Worm (Caenorhabditis elegans) whole organism, L2 larva: ENCODE results near the gene C49F5.7.
"Not testable (repeated sequence)": the region's sequence is repeated elsewhere in the genome, so short reads cannot be mapped to it uniquely, and the experiment has no call there.

Experiments
- C34F6.9 ChIP-seq: fragments of 150-350 bp; optimal IDR thresholded peaks from 2 replicates; lab custom pipeline; 2014; ENCODE audit warnings: missing biosample characterization, missing genetic modification characterization
- F13H6.1 ChIP-seq: sonication (generic microtip); optimal IDR thresholded peaks from 2 replicates; lab custom pipeline; 2016; ENCODE audit warnings: missing genetic modification characterization, missing compliant biosample characterization
- R02D3.7 ChIP-seq: fragments of 150-350 bp; optimal IDR thresholded peaks from 2 replicates; lab custom pipeline; 2014; ENCODE audit warnings: missing biosample characterization, missing genetic modification characterization
- Y55F3AM.14 ChIP-seq: fragments of 200-800 bp; sonication (Bioruptor generic); optimal IDR thresholded peaks from 2 replicates; lab custom pipeline; 2018; ENCODE audit warnings: mild to moderate bottlenecking, missing genetic modification characterization, missing compliant biosample characterization
- ZK546.5 ChIP-seq: sonication (generic microtip); optimal IDR thresholded peaks from 2 replicates; lab custom pipeline; 2017; ENCODE audit warnings: missing biosample characterization, missing genetic modification characterization
- alr-1 ChIP-seq: fragments of 150-350 bp; optimal IDR thresholded peaks from 2 replicates; lab custom pipeline; 2014; ENCODE audit warnings: missing biosample characterization, missing genetic modification characterization
- aly-2 ChIP-seq: fragments of 150-350 bp; optimal IDR thresholded peaks from 2 replicates; lab custom pipeline; 2014; ENCODE audit warnings: missing biosample characterization, missing genetic modification characterization
- ceh-16 ChIP-seq: fragments of 150-350 bp; optimal IDR thresholded peaks from 2 replicates; lab custom pipeline; 2014; ENCODE audit warnings: missing biosample characterization, missing genetic modification characterization
- ceh-82 ChIP-seq: fragments of 150-350 bp; optimal IDR thresholded peaks from 2 replicates; lab custom pipeline; 2014; ENCODE audit warnings: missing biosample characterization, missing genetic modification characterization
- crh-2 ChIP-seq: sonication (generic microtip); optimal IDR thresholded peaks from 2 replicates; lab custom pipeline; 2017; ENCODE audit warnings: missing biosample characterization, missing genetic modification characterization
- dmd-4 ChIP-seq: sonication (generic microtip); optimal IDR thresholded peaks from 2 replicates; lab custom pipeline; 2017; ENCODE audit warnings: missing biosample characterization, missing genetic modification characterization
- egl-27 ChIP-seq: sonication (generic microtip); optimal IDR thresholded peaks from 3 replicates; lab custom pipeline; 2017; ENCODE audit warnings: missing biosample characterization, missing genetic modification reagents, missing genetic modification characterization
- elt-1 ChIP-seq: fragments of 150-350 bp; optimal IDR thresholded peaks from 2 replicates; lab custom pipeline; 2014; ENCODE audit warnings: missing biosample characterization, missing genetic modification characterization
- elt-3 ChIP-seq: sonication (generic microtip); optimal IDR thresholded peaks from 2 replicates; lab custom pipeline; 2017; ENCODE audit warnings: missing biosample characterization, missing genetic modification characterization
- fos-1 ChIP-seq: fragments of 150-350 bp; optimal IDR thresholded peaks from 2 replicates; lab custom pipeline; 2014; ENCODE audit warnings: missing biosample characterization, missing genetic modification characterization
- gmeb-1 ChIP-seq: fragments of 150-350 bp; optimal IDR thresholded peaks from 2 replicates; lab custom pipeline; 2014; ENCODE audit warnings: missing biosample characterization, missing genetic modification characterization
- lin-11 ChIP-seq: fragments of 150-350 bp; sonication (generic microtip); optimal IDR thresholded peaks from 2 replicates; lab custom pipeline; 2014; ENCODE audit warnings: missing biosample characterization, missing genetic modification characterization, inconsistent platforms, mixed read lengths
- lin-13 ChIP-seq: fragments of 150-350 bp; optimal IDR thresholded peaks from 2 replicates; lab custom pipeline; 2014; ENCODE audit warnings: missing biosample characterization, missing genetic modification reagents, missing genetic modification characterization
- lin-39 ChIP-seq: fragments of 150-350 bp; optimal IDR thresholded peaks from 2 replicates; lab custom pipeline; 2014; ENCODE audit warnings: missing biosample characterization, missing genetic modification reagents, missing genetic modification characterization
- lsy-2 ChIP-seq, 2 experiments: fragments of 150-350 bp in 1 of 2; sonication (generic microtip) in 1 of 2; optimal IDR thresholded peaks; 2 replicates each; lab custom pipeline; 2014 to 2017; ENCODE audit warnings: missing biosample characterization in 2 of 2, missing genetic modification characterization in 2 of 2
- mab-5 ChIP-seq: fragments of 150-350 bp; optimal IDR thresholded peaks from 2 replicates; lab custom pipeline; 2014; ENCODE audit warnings: missing biosample characterization, missing genetic modification characterization
- mbf-1 ChIP-seq: sonication (generic microtip); optimal IDR thresholded peaks from 2 replicates; lab custom pipeline; 2017; ENCODE audit warnings: missing biosample characterization, missing genetic modification characterization
- mdl-1 ChIP-seq, 2 experiments: fragments of 150-350 bp in 1 of 2; sonication (generic microtip) in 1 of 2; optimal IDR thresholded peaks; 2 replicates each; lab custom pipeline; 2017; ENCODE audit warnings: missing biosample characterization in 2 of 2, missing genetic modification characterization in 2 of 2
- nhr-10 ChIP-seq: sonication (generic microtip); optimal IDR thresholded peaks from 2 replicates; lab custom pipeline; 2017; ENCODE audit warnings: missing biosample characterization, missing genetic modification characterization
- nhr-11 ChIP-seq: fragments of 150-350 bp; optimal IDR thresholded peaks from 2 replicates; lab custom pipeline; 2014; ENCODE audit warnings: missing biosample characterization, missing genetic modification characterization
- nhr-12 ChIP-seq: fragments of 150-350 bp; optimal IDR thresholded peaks from 2 replicates; lab custom pipeline; 2014; ENCODE audit warnings: missing biosample characterization, missing genetic modification characterization
- nhr-129 ChIP-seq: fragments of 150-350 bp; optimal IDR thresholded peaks from 2 replicates; lab custom pipeline; 2014; ENCODE audit warnings: missing biosample characterization, missing genetic modification characterization
- nhr-21 ChIP-seq: fragments of 150-350 bp; optimal IDR thresholded peaks from 2 replicates; lab custom pipeline; 2014; ENCODE audit warnings: missing biosample characterization, missing genetic modification characterization
- nhr-25 ChIP-seq: fragments of 150-350 bp; sonication (generic microtip); optimal IDR thresholded peaks from 3 replicates; lab custom pipeline; 2014; ENCODE audit warnings: missing biosample characterization, missing genetic modification characterization
- nhr-77 ChIP-seq: fragments of 150-350 bp; optimal IDR thresholded peaks from 2 replicates; lab custom pipeline; 2014; ENCODE audit warnings: missing biosample characterization, missing genetic modification characterization
- sem-4 ChIP-seq: fragments of 150-350 bp; optimal IDR thresholded peaks from 2 replicates; lab custom pipeline; 2014; ENCODE audit warnings: missing biosample characterization, missing genetic modification reagents, missing genetic modification characterization
- skn-1 ChIP-seq: sonication (generic microtip); optimal IDR thresholded peaks from 2 replicates; lab custom pipeline; 2017; ENCODE audit warnings: missing biosample characterization, missing genetic modification characterization
- sma-3 ChIP-seq: sonication (generic microtip); optimal IDR thresholded peaks from 2 replicates; lab custom pipeline; 2016; ENCODE audit warnings: missing genetic modification reagents, missing genetic modification characterization, missing compliant biosample characterization
- sma-9 ChIP-seq, 2 experiments: fragments of 150-350 bp in 1 of 2; sonication (generic microtip) in 1 of 2; optimal IDR thresholded peaks; 2 replicates each; lab custom pipeline; 2014 to 2016; ENCODE audit warnings: missing genetic modification characterization in 2 of 2, mild to moderate bottlenecking in 1 of 2, missing biosample characterization in 1 of 2, missing compliant biosample characterization in 1 of 2, missing genetic modification reagents in 1 of 2, moderate library complexity in 1 of 2
- unc-39 ChIP-seq: fragments of 150-350 bp; optimal IDR thresholded peaks from 2 replicates; lab custom pipeline; 2014; ENCODE audit warnings: missing biosample characterization, missing genetic modification characterization
- unc-55 ChIP-seq: fragments of 150-350 bp; sonication (generic microtip); optimal IDR thresholded peaks from 3 replicates; lab custom pipeline; 2014; ENCODE audit warnings: missing biosample characterization, missing genetic modification reagents, missing genetic modification characterization
- unc-62 ChIP-seq: fragments of 150-350 bp; optimal IDR thresholded peaks from 2 replicates; lab custom pipeline; 2014; ENCODE audit warnings: missing biosample characterization, missing genetic modification reagents, missing genetic modification characterization
- zag-1 ChIP-seq: fragments of 150-350 bp; optimal IDR thresholded peaks from 2 replicates; lab custom pipeline; 2014; ENCODE audit warnings: missing biosample characterization, missing genetic modification characterization
- ztf-1 ChIP-seq: fragments of 200-800 bp; sonication (Bioruptor generic); conservative IDR thresholded peaks from 2 replicates; pipeline ENCODE4 v1.3.6; 2022; ENCODE audit warnings: missing genetic modification characterization, missing compliant biosample characterization
- ztf-11 ChIP-seq: sonication (generic microtip); optimal IDR thresholded peaks from 2 replicates; lab custom pipeline; 2017; ENCODE audit warnings: missing biosample characterization, missing genetic modification characterization
- ztf-4 ChIP-seq: fragments of 150-350 bp; optimal IDR thresholded peaks from 2 replicates; lab custom pipeline; 2014; ENCODE audit warnings: missing biosample characterization, missing genetic modification characterization

C49F5.7 gene

DNA sequence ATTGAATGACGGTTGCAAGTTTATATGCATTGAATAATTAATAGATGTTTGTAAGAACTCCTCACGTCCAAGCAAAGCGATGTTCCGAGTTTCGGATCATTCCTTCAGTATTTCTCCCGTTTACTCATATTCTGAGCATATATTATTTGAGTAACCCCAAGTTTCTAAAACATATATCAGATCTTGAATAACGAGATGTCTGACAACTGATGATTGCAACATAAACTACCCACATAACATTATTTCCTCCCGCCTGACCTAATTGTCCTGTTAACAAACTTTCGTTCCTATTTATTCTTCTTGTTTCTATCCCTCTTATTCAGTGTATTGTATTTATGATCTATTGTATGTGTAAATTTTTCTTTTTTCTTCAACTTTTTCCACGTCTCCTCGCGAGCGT is 33.5 kb upstream of the C49F5.7 start, which contains the start of gene C49F5.13:
TSS of gene C49F5.13 (plus strand) at position 301 of the 400 bp plus-strand sequence.
- not testable (repeated sequence) for TF ChIP-seq ztf-4; ceh-82 (tag; lab: Kevin White, UChicago); gmeb-1 (tag; lab: Kevin White, UChicago)

DNA sequence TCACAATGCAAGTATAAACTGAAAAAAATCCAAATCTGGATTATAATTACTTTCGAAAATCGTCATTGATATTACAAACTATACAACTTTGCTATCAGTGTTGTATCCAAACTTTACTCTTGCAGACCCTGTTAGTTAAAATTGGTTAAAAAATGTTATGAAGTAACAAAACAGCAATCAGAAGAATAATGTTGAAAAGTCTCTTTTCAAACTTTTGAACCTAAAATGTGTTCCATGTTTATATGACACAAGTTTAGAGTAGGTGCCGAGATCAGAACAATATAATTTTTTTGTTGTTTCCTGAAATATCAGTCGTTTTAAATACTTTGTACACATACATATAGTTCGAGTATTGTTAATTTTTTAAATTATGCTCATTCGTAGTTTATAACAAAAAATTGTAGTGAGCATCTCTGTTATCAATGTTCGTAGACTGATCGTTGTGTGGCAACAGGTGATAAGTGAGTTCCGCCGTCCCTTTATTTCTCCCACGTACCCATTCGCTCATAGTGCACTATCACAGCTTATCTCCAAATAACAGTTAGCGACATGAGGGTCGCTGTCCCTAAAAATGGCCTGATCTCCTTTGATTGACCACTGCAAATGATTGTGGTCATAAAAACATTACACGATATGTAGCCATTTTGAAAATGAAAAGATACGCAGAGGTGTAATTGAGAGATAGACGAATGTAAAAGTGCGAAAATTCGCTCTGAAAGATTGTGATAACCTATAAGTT is 32.4 kb upstream of the C49F5.7 start:
- TF ChIP-seq C34F6.9 (no peak), alr-1 (tag; lab: Kevin White, UChicago) (no peak), ztf-11 (tag; lab: Kevin White, UChicago) (no peak), sma-3 (peak; percentile 16), ceh-16 (tag; lab: Kevin White, UChicago) (no peak), nhr-77 (no peak), unc-62 (GFP tag; lab: Kevin White, UChicago) (no peak), ztf-1 (GFP tag; lab: Robert Waterston, UW) (no peak), mbf-1 (tag; lab: Kevin White, UChicago) (no peak), sma-9 (GFP tag; optimal IDR thresholded peaks at IDR 0.05; lab: Kevin White, UChicago) (peak; percentile 54), sma-9 (tag; optimal IDR thresholded peaks at IDR 0.05; lab: Kevin White, UChicago) (no peak), lin-39 (tag; lab: Kevin White, UChicago) (no peak), gmeb-1 (tag; lab: Kevin White, UChicago) (no peak), egl-27 (peak; percentile 34), lin-13 (GFP tag; lab: Kevin White, UChicago) (no peak), sem-4 (tag; lab: Kevin White, UChicago) (no peak), nhr-12 (tag; lab: Kevin White, UChicago) (no peak), ZK546.5 (no peak), unc-39 (no peak), R02D3.7 (no peak), F13H6.1 (tag; lab: Kevin White, UChicago) (peak; percentile 19), dmd-4 (tag; lab: Kevin White, UChicago) (no peak), mdl-1 (tag; optimal IDR thresholded peaks at IDR 0.05; lab: Kevin White, UChicago) (peak in 1 of 2 experiments; percentile 32), skn-1 (tag; lab: Kevin White, UChicago) (no peak), nhr-11 (tag; lab: Kevin White, UChicago) (no peak), fos-1 (peak; percentile 71), crh-2 (peak; percentile 56)
- TF ChIP-seq, all 48 proteins: peak for 7

DNA sequence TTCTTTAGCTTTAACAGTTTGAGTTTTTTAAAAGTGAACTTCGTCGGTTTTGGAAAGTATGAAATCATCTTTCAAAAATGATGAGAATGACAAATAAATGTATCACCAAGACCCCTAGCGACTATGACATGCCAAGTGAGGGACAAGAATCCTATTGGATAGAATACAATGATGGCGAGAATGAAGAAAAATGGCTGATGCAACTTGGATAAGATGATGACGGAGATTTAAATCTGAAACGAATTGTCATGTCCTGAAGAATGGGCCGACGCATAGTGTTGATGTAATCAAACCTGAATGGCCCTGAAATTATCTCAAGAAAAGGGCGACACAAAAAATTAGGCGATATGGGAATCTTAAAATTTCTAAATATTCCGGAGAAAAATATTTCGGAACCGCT is 30.9 kb upstream of the C49F5.7 start:
- no peak for TF ChIP-seq lin-11 (tag; lab: Kevin White, UChicago)
- no peak for TF ChIP-seq lin-13 (GFP tag; lab: Kevin White, UChicago)
- TF ChIP-seq Y55F3AM.14, result no peak
- TF ChIP-seq nhr-25 (tag; lab: Kevin White, UChicago), result peak; percentile 12
- no peak for TF ChIP-seq ztf-11 (tag; lab: Kevin White, UChicago)
- TF ChIP-seq ceh-82 (tag; lab: Kevin White, UChicago), result no peak
- no peak for TF ChIP-seq alr-1 (tag; lab: Kevin White, UChicago)
- no peak for TF ChIP-seq unc-55 (GFP tag; lab: Kevin White, UChicago)
- TF ChIP-seq dmd-4 (tag; lab: Kevin White, UChicago), result no peak
- TF ChIP-seq elt-1, result peak; percentile 58
- no peak for TF ChIP-seq sem-4 (tag; lab: Kevin White, UChicago)
- TF ChIP-seq nhr-12 (tag; lab: Kevin White, UChicago), result no peak
- no peak for TF ChIP-seq gmeb-1 (tag; lab: Kevin White, UChicago)
- no peak for TF ChIP-seq aly-2 (tag; lab: Kevin White, UChicago)
- no peak for TF ChIP-seq elt-3 (tag; lab: Kevin White, UChicago)
- TF ChIP-seq ZK546.5, result no peak
- TF ChIP-seq nhr-11 (tag; lab: Kevin White, UChicago), result no peak
- TF ChIP-seq ceh-16 (tag; lab: Kevin White, UChicago), result peak; percentile 72
- TF ChIP-seq ztf-4, result no peak
- TF ChIP-seq mab-5 (tag; lab: Kevin White, UChicago), result no peak
- TF ChIP-seq sma-9 (GFP tag; optimal IDR thresholded peaks at IDR 0.05; lab: Kevin White, UChicago), result peak; percentile 47
- no peak for TF ChIP-seq sma-9 (tag; optimal IDR thresholded peaks at IDR 0.05; lab: Kevin White, UChicago)
- no peak for TF ChIP-seq crh-2
- no peak for TF ChIP-seq lin-39 (tag; lab: Kevin White, UChicago)
- TF ChIP-seq lsy-2 (tag; optimal IDR thresholded peaks at IDR 0.05; lab: Kevin White, UChicago), result no peak
- TF ChIP-seq R02D3.7, result no peak
- TF ChIP-seq mbf-1 (tag; lab: Kevin White, UChicago), result no peak
- TF ChIP-seq nhr-129 (tag; lab: Kevin White, UChicago), result no peak
- no peak for TF ChIP-seq sma-3
- TF ChIP-seq nhr-10 (tag; lab: Kevin White, UChicago), result no peak
- TF ChIP-seq nhr-21 (tag; lab: Kevin White, UChicago), result no peak
- TF ChIP-seq zag-1 (tag; lab: Kevin White, UChicago), result no peak
